Fruit fly (Drosophila melanogaster) whole organism, prepupa: ENCODE results near the gene CG14086.

Experiments
- Blimp-1 ChIP-seq: fragments of 200-800 bp; sonication (Bioruptor generic); optimal IDR thresholded peaks from 3 replicates; lab custom pipeline; 2017; ENCODE audit warnings: missing biosample characterization, missing genetic modification characterization, mild to moderate bottlenecking, moderate library complexity, missing genetic modification reagents
- CG10631 ChIP-seq: fragments of 200-800 bp; sonication (Bioruptor generic); optimal IDR thresholded peaks from 2 replicates; lab custom pipeline; 2016; ENCODE audit warnings: missing biosample characterization, missing genetic modification characterization
- CG10669 ChIP-seq: fragments of 200-800 bp; sonication (Bioruptor generic); optimal IDR thresholded peaks from 3 replicates; lab custom pipeline; 2018; ENCODE audit warnings: missing biosample characterization, mild to moderate bottlenecking, missing genetic modification characterization, moderate library complexity
- CG11902 ChIP-seq: fragments of 200-800 bp; sonication (Bioruptor generic); optimal IDR thresholded peaks from 3 replicates; lab custom pipeline; 2016; ENCODE audit warnings: missing biosample characterization, missing genetic modification characterization
- CG16779 ChIP-seq: fragments of 200-800 bp; sonication (Bioruptor generic); optimal IDR thresholded peaks from 3 replicates; lab custom pipeline; 2017; ENCODE audit warnings: missing biosample characterization, mild to moderate bottlenecking, missing genetic modification characterization
- CG34406 ChIP-seq: fragments of 200-800 bp; sonication (Bioruptor generic); optimal IDR thresholded peaks from 3 replicates; lab custom pipeline; 2016; ENCODE audit warnings: missing biosample characterization, missing genetic modification characterization
- CG3919 ChIP-seq: fragments of 200-800 bp; sonication (Bioruptor generic); optimal IDR thresholded peaks from 3 replicates; lab custom pipeline; 2016; ENCODE audit warnings: missing biosample characterization, missing genetic modification characterization
- CG6276 ChIP-seq: fragments of 200-800 bp; sonication (Bioruptor generic); optimal IDR thresholded peaks from 2 replicates; lab custom pipeline; 2017; ENCODE audit warnings: missing biosample characterization, mild to moderate bottlenecking, missing genetic modification characterization
- CG6792 ChIP-seq: fragments of 200-800 bp; sonication (Bioruptor generic); optimal IDR thresholded peaks from 3 replicates; lab custom pipeline; 2016; ENCODE audit warnings: missing biosample characterization, missing genetic modification characterization
- CG6808 ChIP-seq: fragments of 200-800 bp; sonication (Bioruptor generic); optimal IDR thresholded peaks from 3 replicates; lab custom pipeline; 2017; ENCODE audit warnings: missing biosample characterization, missing genetic modification characterization, mild to moderate bottlenecking, moderate library complexity, missing genetic modification reagents
- CG7368 ChIP-seq: fragments of 200-800 bp; sonication (Bioruptor generic); optimal IDR thresholded peaks from 3 replicates; lab custom pipeline; 2016; ENCODE audit warnings: missing biosample characterization, missing genetic modification characterization
- CG8632 ChIP-seq: fragments of 200-800 bp; sonication (Bioruptor generic); optimal IDR thresholded peaks from 3 replicates; lab custom pipeline; 2016; ENCODE audit warnings: missing biosample characterization, missing genetic modification characterization
- CG9139 ChIP-seq: fragments of 200-800 bp; sonication (Bioruptor generic); optimal IDR thresholded peaks from 3 replicates; lab custom pipeline; 2017; ENCODE audit warnings: missing biosample characterization, mild to moderate bottlenecking, missing genetic modification characterization
- Eip75B ChIP-seq: fragments of 200-800 bp; sonication (Bioruptor generic); optimal IDR thresholded peaks from 3 replicates; lab custom pipeline; 2016; ENCODE audit warnings: missing biosample characterization, missing genetic modification characterization
- Eip78C ChIP-seq: fragments of 200-800 bp; sonication (Bioruptor generic); peaks from one replicate; lab custom pipeline; 2016; ENCODE audit warnings: missing biosample characterization, missing genetic modification characterization
- Ets21C ChIP-seq: fragments of 200-800 bp; sonication (Bioruptor generic); optimal IDR thresholded peaks from 3 replicates; lab custom pipeline; 2016; ENCODE audit warnings: missing biosample characterization, missing genetic modification characterization
- Ets96B ChIP-seq: fragments of 200-800 bp; optimal IDR thresholded peaks from 2 replicates; lab custom pipeline; 2019; ENCODE audit warnings: missing biosample characterization, mild to moderate bottlenecking, missing genetic modification characterization, moderate library complexity
- Gug ChIP-seq: fragments of 200-800 bp; sonication (Bioruptor generic); IDR thresholded peaks from 2 replicates; pipeline ENCODE4 v1.3.6; 2022; ENCODE audit warnings: missing biosample characterization, missing genetic modification characterization
- Hr39 ChIP-seq: fragments of 200-800 bp; sonication (Bioruptor generic); optimal IDR thresholded peaks from 2 replicates; lab custom pipeline; 2016; ENCODE audit warnings: missing biosample characterization, missing genetic modification characterization
- Hr4 ChIP-seq: fragments of 200-800 bp; sonication (Bioruptor generic); optimal IDR thresholded peaks from 3 replicates; lab custom pipeline; 2016; ENCODE audit warnings: missing biosample characterization, missing genetic modification characterization
- OdsH ChIP-seq: fragments of 200-800 bp; sonication (Bioruptor generic); optimal IDR thresholded peaks from 3 replicates; lab custom pipeline; 2016; ENCODE audit warnings: missing biosample characterization, missing genetic modification characterization
- Smox ChIP-seq: fragments of 200-800 bp; sonication (Bioruptor generic); optimal IDR thresholded peaks from 3 replicates; lab custom pipeline; 2016; ENCODE audit warnings: missing biosample characterization, missing genetic modification characterization
- Sox102F ChIP-seq: fragments of 200-800 bp; sonication (Bioruptor generic); optimal IDR thresholded peaks from 2 replicates; lab custom pipeline; 2016; ENCODE audit warnings: missing biosample characterization, mild to moderate bottlenecking, missing genetic modification characterization
- Sox14 ChIP-seq: fragments of 200-800 bp; sonication (Bioruptor generic); optimal IDR thresholded peaks from 3 replicates; lab custom pipeline; 2016; ENCODE audit warnings: missing biosample characterization, missing genetic modification characterization
- Sox15 ChIP-seq: fragments of 200-800 bp; sonication (Bioruptor generic); optimal IDR thresholded peaks from 3 replicates; lab custom pipeline; 2016; ENCODE audit warnings: missing biosample characterization, missing genetic modification characterization
- acj6 ChIP-seq: fragments of 200-800 bp; sonication (Bioruptor generic); optimal IDR thresholded peaks from 3 replicates; lab custom pipeline; 2016; ENCODE audit warnings: missing biosample characterization, missing genetic modification characterization
- cyc ChIP-seq: fragments of 200-800 bp; sonication (Bioruptor generic); optimal IDR thresholded peaks from 3 replicates; lab custom pipeline; 2016; ENCODE audit warnings: missing biosample characterization, missing genetic modification characterization
- dac ChIP-seq: fragments of 200-800 bp; sonication (Bioruptor generic); optimal IDR thresholded peaks from 2 replicates; lab custom pipeline; 2017; ENCODE audit warnings: missing biosample characterization, mild to moderate bottlenecking, missing genetic modification characterization
- eg ChIP-seq: fragments of 200-800 bp; sonication (Bioruptor generic); IDR thresholded peaks from 3 replicates; pipeline ENCODE4 v1.3.6; 2022; ENCODE audit warnings: missing biosample characterization, missing genetic modification characterization
- fd59A ChIP-seq: fragments of 200-800 bp; sonication (Bioruptor generic); optimal IDR thresholded peaks from 2 replicates; lab custom pipeline; 2017; ENCODE audit warnings: missing biosample characterization, mild to moderate bottlenecking, missing genetic modification characterization, missing genetic modification reagents
- fkh ChIP-seq: fragments of 200-800 bp; sonication (Bioruptor generic); optimal IDR thresholded peaks from 3 replicates; lab custom pipeline; 2017; ENCODE audit warnings: missing biosample characterization, mild to moderate bottlenecking, missing genetic modification characterization, moderate library complexity
- lz ChIP-seq: fragments of 200-800 bp; sonication (Bioruptor generic); optimal IDR thresholded peaks from 3 replicates; lab custom pipeline; 2016; ENCODE audit warnings: missing biosample characterization, missing genetic modification characterization
- pdm3 ChIP-seq: fragments of 200-800 bp; sonication (Bioruptor generic); optimal IDR thresholded peaks from 3 replicates; lab custom pipeline; 2016; ENCODE audit warnings: missing biosample characterization, missing genetic modification characterization
- salr ChIP-seq, 2 experiments: fragments of 200-800 bp; sonication (Bioruptor generic); optimal IDR thresholded peaks; 3 replicates each; lab custom pipeline; 2016 to 2018; ENCODE audit warnings: missing biosample characterization in 2 of 2, missing genetic modification characterization in 2 of 2, mild to moderate bottlenecking in 1 of 2
- ss ChIP-seq, 2 experiments: fragments of 200-800 bp; sonication (Bioruptor generic); optimal IDR thresholded peaks; 2 replicates in 1 of 2; 3 replicates in 1 of 2; lab custom pipeline; 2017 to 2018; ENCODE audit warnings: mild to moderate bottlenecking in 2 of 2, missing biosample characterization in 2 of 2, missing genetic modification characterization in 2 of 2, moderate library complexity in 1 of 2
- svp ChIP-seq: fragments of 200-800 bp; sonication (Bioruptor generic); peaks from one replicate; lab custom pipeline; 2016; ENCODE audit warnings: missing biosample characterization, missing genetic modification characterization
- topi ChIP-seq: fragments of 200-800 bp; sonication (Bioruptor generic); optimal IDR thresholded peaks from 3 replicates; lab custom pipeline; 2016; ENCODE audit warnings: missing biosample characterization, missing genetic modification characterization
- vri ChIP-seq: fragments of 200-800 bp; sonication (Bioruptor generic); optimal IDR thresholded peaks from 3 replicates; lab custom pipeline; 2016; ENCODE audit warnings: missing biosample characterization, mild to moderate bottlenecking, missing genetic modification characterization

CG14086 gene

dm6 chr3L:19280700-19281099 lies 5.1 kb downstream of the CG14086 start, which contains the start of gene CG14089:
TSS of gene CG14089 (minus strand) at chr3L:19280800.
- no peak for TF ChIP-seq dac (GFP tag; lab: Kevin White, UChicago)
- TF ChIP-seq OdsH (GFP tag; lab: Kevin White, UChicago): no peak
- TF ChIP-seq, all 60 proteins: peak for 0

- TF ChIP-seq vri: peak; percentile 40
- no peak for TF ChIP-seq Sox15 (GFP tag; lab: Kevin White, UChicago)
- TF ChIP-seq svp: peak; percentile 97
- no peak for TF ChIP-seq salr (GFP tag; optimal IDR thresholded peaks at IDR 0.05; lab: Kevin White, UChicago)
Measured at dm6 chr3L:19288395-19288969, 12.9 kb downstream of the CG14086 start.

- TF ChIP-seq svp (peak; percentile 52), CG11902 (no peak), Ets21C (GFP tag; lab: Kevin White, UChicago) (no peak), acj6 (GFP tag; lab: Kevin White, UChicago) (no peak), CG9139 (no peak), Hr39 (GFP tag; lab: Kevin White, UChicago) (no peak)
Measured at dm6 chr3L:19289411-19289810, 13.8 kb downstream of the CG14086 start.

dm6 chr3L:19291465-19292413 lies 16.1 kb downstream of the CG14086 start:
- no peak for TF ChIP-seq Hr4 (GFP tag; lab: Kevin White, UChicago)
- TF ChIP-seq Blimp-1 (GFP tag; lab: Kevin White, UChicago): peak; percentile 53
- peak; percentile 57 for TF ChIP-seq Eip78C (GFP tag; lab: Kevin White, UChicago)
- no peak for TF ChIP-seq Gug
- no peak for TF ChIP-seq CG6808 (GFP tag; lab: Kevin White, UChicago)
- TF ChIP-seq Eip75B (GFP tag; lab: Kevin White, UChicago): peak; percentile 0
- TF ChIP-seq cyc: no peak
- TF ChIP-seq svp: peak; percentile 71
- TF ChIP-seq, all 60 proteins: peak for 4

dm6 chr3L:19292440-19293175 lies 17.0 kb downstream of the CG14086 start, which contains the start of gene Gbs-76A:
TSS of gene Gbs-76A (minus strand) at chr3L:19292766.
- TF ChIP-seq lz: peak; percentile 53
- TF ChIP-seq OdsH (GFP tag; lab: Kevin White, UChicago): peak; percentile 81
- peak; percentile 89 for TF ChIP-seq eg (GFP tag; lab: Robert Waterston, UW)
- peak; percentile 45 for TF ChIP-seq Blimp-1 (GFP tag; lab: Kevin White, UChicago)
- peak; percentile 68 for TF ChIP-seq CG7368 (GFP tag; lab: Kevin White, UChicago)
- TF ChIP-seq Ets96B: peak; percentile 92
- TF ChIP-seq CG10669 (GFP tag; lab: Kevin White, UChicago): peak; percentile 80
- peak; percentile 87 for TF ChIP-seq CG10631
- TF ChIP-seq pdm3 (GFP tag; lab: Kevin White, UChicago): peak; percentile 67
- TF ChIP-seq Ets21C (GFP tag; lab: Kevin White, UChicago): peak; percentile 30
- peak; percentile 79 for TF ChIP-seq Gug
- TF ChIP-seq Sox14 (GFP tag; lab: Kevin White, UChicago): peak; percentile 72
- TF ChIP-seq CG6792 (GFP tag; lab: Kevin White, UChicago): peak; percentile 80
- peak; percentile 81 for TF ChIP-seq Hr4 (GFP tag; lab: Kevin White, UChicago)
- peak; percentile 80 to 84 for TF ChIP-seq ss (GFP tag; optimal IDR thresholded peaks at IDR 0.05; lab: Kevin White, UChicago)
- TF ChIP-seq CG8632 (GFP tag; lab: Kevin White, UChicago): peak; percentile 93
- TF ChIP-seq topi (GFP tag; lab: Kevin White, UChicago): peak; percentile 71
- TF ChIP-seq CG6276 (GFP tag; lab: Kevin White, UChicago): peak; percentile 94
- peak; percentile 59 for TF ChIP-seq Smox (GFP tag; lab: Kevin White, UChicago)
- peak; percentile 26 for TF ChIP-seq Sox15 (GFP tag; lab: Kevin White, UChicago)
- TF ChIP-seq CG3919 (GFP tag; lab: Kevin White, UChicago): peak; percentile 80
- peak; percentile 84 for TF ChIP-seq CG34406 (GFP tag; lab: Kevin White, UChicago)
- TF ChIP-seq Hr39 (GFP tag; lab: Kevin White, UChicago): peak; percentile 59
- peak; percentile 60 to 80 for TF ChIP-seq salr (GFP tag; optimal IDR thresholded peaks at IDR 0.05; lab: Kevin White, UChicago)
- TF ChIP-seq Sox102F (GFP tag; lab: Kevin White, UChicago): peak; percentile 52
- peak; percentile 92 for TF ChIP-seq Eip78C (GFP tag; lab: Kevin White, UChicago)
- TF ChIP-seq fd59A: peak; percentile 69
- peak; percentile 88 for TF ChIP-seq fkh (GFP tag; lab: Kevin White, UChicago)
- TF ChIP-seq CG16779 (tag; lab: Kevin White, UChicago): peak; percentile 81
